Fruit fly (Drosophila melanogaster): Measurements from ENCODE around the gene CG31365.
A peak's percentile ranks its signal among the peaks of the same experiment; 100 is the strongest.

Gene CG31365

dm6 chr3R:23138992-23139633 is 12.9 kb upstream of the CG31365 start:
- TF ChIP-seq Met (GFP tag; optimal IDR thresholded peaks at IDR 0.05) (no peak), Eip78C (GFP tag) (peak; percentile 42)

- TF ChIP-seq Hr38 (GFP tag; optimal IDR thresholded peaks at IDR 0.05) (no peak), CG31627 (GFP tag; optimal IDR thresholded peaks at IDR 0.05) (no peak), CG11902 (GFP tag; optimal IDR thresholded peaks at IDR 0.05) (no peak), Blimp-1 (GFP tag; optimal IDR thresholded peaks at IDR 0.05) (no peak), fkh (GFP tag; optimal IDR thresholded peaks at IDR 0.05) (no peak), CG11762 (GFP tag; optimal IDR thresholded peaks at IDR 0.05; ENCODE audit: insufficient read depth) (no peak), dac (GFP tag; optimal IDR thresholded peaks at IDR 0.05) (no peak), acj6 (GFP tag; optimal IDR thresholded peaks at IDR 0.05) (no peak), CG4318 (GFP tag; optimal IDR thresholded peaks at IDR 0.05) (no peak), cyc (GFP tag; optimal IDR thresholded peaks at IDR 0.05) (no peak), achi (GFP tag; optimal IDR thresholded peaks at IDR 0.05) (no peak), CG10669 (GFP tag; optimal IDR thresholded peaks at IDR 0.05) (no peak), Met (GFP tag; optimal IDR thresholded peaks at IDR 0.05) (no peak), CG6792 (GFP tag; optimal IDR thresholded peaks at IDR 0.05) (no peak), CG3032 (tag; optimal IDR thresholded peaks at IDR 0.05) (no peak), fd59A (GFP tag; optimal IDR thresholded peaks at IDR 0.05) (no peak), lz (GFP tag; optimal IDR thresholded peaks at IDR 0.05) (no peak), CG9139 (GFP tag; optimal IDR thresholded peaks at IDR 0.05) (no peak), Gug (GFP tag; IDR thresholded peaks at IDR 0.05) (no peak)
Observed at dm6 chr3R:23138439-23138838, 12.2 kb upstream of the CG31365 start.

- TF ChIP-seq Ets21C (GFP tag; optimal IDR thresholded peaks at IDR 0.05) (no peak), CG6163 (GFP tag; IDR thresholded peaks at IDR 0.05) (no peak), CG6792 (GFP tag; optimal IDR thresholded peaks at IDR 0.05) (no peak), fkh (GFP tag; optimal IDR thresholded peaks at IDR 0.05) (peak; percentile 79), Hr4 (GFP tag; optimal IDR thresholded peaks at IDR 0.05) (no peak)
Observed at dm6 chr3R:23134690-23135089, 8.5 kb upstream of the CG31365 start.

dm6 chr3R:23133301-23133828 is 7.1 kb upstream of the CG31365 start:
- TF ChIP-seq Met (GFP tag; optimal IDR thresholded peaks at IDR 0.05) (peak; percentile 32), ss (GFP tag; optimal IDR thresholded peaks at IDR 0.05) (peak in 1 of 2 experiments; percentile 11), fkh (GFP tag; optimal IDR thresholded peaks at IDR 0.05) (peak; percentile 12), svp (GFP tag) (peak; percentile 68), acj6 (GFP tag; optimal IDR thresholded peaks at IDR 0.05) (no peak), CG31627 (GFP tag; optimal IDR thresholded peaks at IDR 0.05) (no peak), Eip78C (GFP tag) (peak; percentile 44), Lpt (GFP tag; optimal IDR thresholded peaks at IDR 0.05) (no peak)

DNA sequence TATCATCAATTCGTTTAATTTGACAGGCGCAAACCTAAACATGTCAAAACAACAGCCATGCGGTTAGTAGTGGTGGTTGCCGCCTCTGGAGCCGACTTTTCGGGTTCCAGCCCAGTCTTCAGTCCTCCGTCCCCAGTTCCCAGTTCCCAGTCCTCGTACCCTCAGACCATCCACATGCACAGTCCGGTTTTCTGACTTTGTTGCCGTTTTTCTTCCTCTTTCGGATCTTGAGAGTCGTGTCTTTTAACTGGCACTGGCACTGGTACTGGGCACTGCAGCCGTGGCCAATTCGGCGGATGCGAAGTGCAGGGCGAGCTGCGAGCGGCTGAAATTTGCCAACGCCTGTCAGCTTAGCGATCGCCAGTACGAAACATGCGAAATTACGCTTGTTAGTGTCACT is 6.1 kb upstream of the CG31365 start:
- TF ChIP-seq vri (GFP tag; optimal IDR thresholded peaks at IDR 0.05): no peak
- TF ChIP-seq fd85E (GFP tag; optimal IDR thresholded peaks at IDR 0.05): no peak
- TF ChIP-seq CG31627 (GFP tag; optimal IDR thresholded peaks at IDR 0.05): no peak
- no peak for TF ChIP-seq CG6792 (GFP tag; optimal IDR thresholded peaks at IDR 0.05)
- TF ChIP-seq CG6276 (GFP tag; optimal IDR thresholded peaks at IDR 0.05): no peak
- peak; percentile 96 for TF ChIP-seq dsx (GFP tag; optimal IDR thresholded peaks at IDR 0.05; ENCODE audit: poor library complexity, severe bottlenecking)

dm6 chr3R:23131341-23131884 is 5.2 kb upstream of the CG31365 start:
- TF ChIP-seq CG11762 (GFP tag; optimal IDR thresholded peaks at IDR 0.05; ENCODE audit: insufficient read depth): no peak
- TF ChIP-seq vri (GFP tag; optimal IDR thresholded peaks at IDR 0.05): no peak
- TF ChIP-seq CG10669 (GFP tag; optimal IDR thresholded peaks at IDR 0.05): no peak
- TF ChIP-seq CG6808 (GFP tag; optimal IDR thresholded peaks at IDR 0.05): no peak
- TF ChIP-seq Eip78C (GFP tag): no peak
- no peak for TF ChIP-seq cyc (GFP tag; optimal IDR thresholded peaks at IDR 0.05)
- no peak for TF ChIP-seq CG6163 (GFP tag; IDR thresholded peaks at IDR 0.05)
- TF ChIP-seq Sox15 (GFP tag; optimal IDR thresholded peaks at IDR 0.05): no peak
- TF ChIP-seq Met (GFP tag; optimal IDR thresholded peaks at IDR 0.05): no peak
- TF ChIP-seq Gug (GFP tag; IDR thresholded peaks at IDR 0.05): no peak
- TF ChIP-seq Eip93F (GFP tag; optimal IDR thresholded peaks at IDR 0.05): no peak
- TF ChIP-seq fd85E (GFP tag; optimal IDR thresholded peaks at IDR 0.05): no peak
- no peak for TF ChIP-seq fd59A (GFP tag; optimal IDR thresholded peaks at IDR 0.05)
- TF ChIP-seq esn (GFP tag; optimal IDR thresholded peaks at IDR 0.05): no peak
- no peak for TF ChIP-seq CG9139 (GFP tag; optimal IDR thresholded peaks at IDR 0.05)
